ENCODE assay signal across 4 worm cellular contexts in genomic region chrIII:6415306-6415973, ce11.
TF ChIP-seq lines count a peak whose summit lies in the region.

TSS of gene nas-4 (minus strand) at chrIII:6415656.

TF ChIP-seq in whole organism, L1 larva, 84 proteins besides CTCF, POLR2A, EP300 and RAD21 (continued from another document and continues in another):
- TF ChIP-seq skn-1 (tag; optimal IDR thresholded peaks at IDR 0.05; lab: Kevin White, UChicago) (no peak), grh-1 (GFP tag; IDR thresholded peaks at IDR 0.05; lab: Robert Waterston, UW) (peak; percentile 32; the same call in 1 of the 2 replicates), dsc-1 (tag; optimal IDR thresholded peaks at IDR 0.05; lab: Kevin White, UChicago) (peak; percentile 7), lsy-2 (tag; optimal IDR thresholded peaks at IDR 0.05; lab: Kevin White, UChicago) (no peak), nhr-90 (tag; optimal IDR thresholded peaks at IDR 0.05; lab: Kevin White, UChicago; ENCODE audit: poor library complexity) (peak; percentile 40), fkh-8 (tag; optimal IDR thresholded peaks at IDR 0.05; lab: Kevin White, UChicago) (no peak), C04F5.9 (tag; optimal IDR thresholded peaks at IDR 0.05; lab: Kevin White, UChicago) (no peak), snu-23 (GFP tag; optimal IDR thresholded peaks at IDR 0.05; lab: Kevin White, UChicago) (peak; percentile 42), nhr-47 (tag; optimal IDR thresholded peaks at IDR 0.05; lab: Kevin White, UChicago) (peak; percentile 42), alr-1 (tag; optimal IDR thresholded peaks at IDR 0.05; lab: Kevin White, UChicago; ENCODE audit: borderline replicate concordance) (no peak), unc-86 (tag; optimal IDR thresholded peaks at IDR 0.05; lab: Kevin White, UChicago) (no peak), blmp-1 (tag; optimal IDR thresholded peaks at IDR 0.05; lab: Kevin White, UChicago) (no peak), ceh-88 (GFP tag; IDR thresholded peaks at IDR 0.05; lab: Robert Waterston, UW) (no peak), xbp-1 (tag; optimal IDR thresholded peaks at IDR 0.05; lab: Kevin White, UChicago) (no peak), ama-1 (optimal IDR thresholded peaks at IDR 0.05; lab: Kevin White, UChicago) (peak; percentile 38), jun-1 (tag; optimal IDR thresholded peaks at IDR 0.05; lab: Kevin White, UChicago) (no peak), lin-15B (tag; optimal IDR thresholded peaks at IDR 0.05; lab: Kevin White, UChicago) (no peak), zag-1 (tag; optimal IDR thresholded peaks at IDR 0.05; lab: Kevin White, UChicago) (no peak), ztf-4 (tag; optimal IDR thresholded peaks at IDR 0.05; lab: Kevin White, UChicago) (peak; percentile 41), fkh-10 (GFP tag; optimal IDR thresholded peaks at IDR 0.05; lab: Kevin White, UChicago) (no peak), nhr-20 (tag; optimal IDR thresholded peaks at IDR 0.05; lab: Kevin White, UChicago) (peak; percentile 5), nhr-28 (tag; optimal IDR thresholded peaks at IDR 0.05; lab: Kevin White, UChicago) (no peak), isw-1 (GFP tag; IDR thresholded peaks at IDR 0.05; lab: Robert Waterston, UW) (no peak), nhr-237 (tag; optimal IDR thresholded peaks at IDR 0.05; lab: Kevin White, UChicago) (no peak), hlh-4 (tag; optimal IDR thresholded peaks at IDR 0.05; lab: Kevin White, UChicago) (no peak), lin-35 (GFP tag; optimal IDR thresholded peaks at IDR 0.05; lab: Kevin White, UChicago) (no peak), unc-30 (tag; optimal IDR thresholded peaks at IDR 0.05; lab: Kevin White, UChicago) (no peak), ceh-90 (tag; optimal IDR thresholded peaks at IDR 0.05; lab: Kevin White, UChicago) (no peak), ceh-8 (GFP tag; optimal IDR thresholded peaks at IDR 0.05; lab: Kevin White, UChicago) (no peak), swsn-7 (tag; optimal IDR thresholded peaks at IDR 0.05; lab: Kevin White, UChicago) (no peak), irx-1 (tag; optimal IDR thresholded peaks at IDR 0.05; lab: Kevin White, UChicago) (no peak), aly-2 (tag; optimal IDR thresholded peaks at IDR 0.05; lab: Kevin White, UChicago) (peak; percentile 39), lir-3 (tag; optimal IDR thresholded peaks at IDR 0.05; lab: Kevin White, UChicago; ENCODE audit: poor library complexity) (no peak), mab-9 (GFP tag; IDR thresholded peaks at IDR 0.05; lab: Robert Waterston, UW) (no peak)

TF ChIP-seq in whole organism, L2 larva, 48 proteins besides CTCF, POLR2A, EP300 and RAD21 (continued from another document):
- TF ChIP-seq ztf-4 (tag; optimal IDR thresholded peaks at IDR 0.05; lab: Kevin White, UChicago) (peak; percentile 69), ama-1 (optimal IDR thresholded peaks at IDR 0.05; lab: Kevin White, UChicago) (peak; percentile 69), alr-1 (tag; optimal IDR thresholded peaks at IDR 0.05; lab: Kevin White, UChicago) (no peak), nhr-129 (tag; optimal IDR thresholded peaks at IDR 0.05; lab: Kevin White, UChicago) (no peak), crh-2 (tag; optimal IDR thresholded peaks at IDR 0.05; lab: Kevin White, UChicago) (peak; percentile 36), nhr-237 (tag; optimal IDR thresholded peaks at IDR 0.05; lab: Kevin White, UChicago) (no peak), lin-39 (tag; optimal IDR thresholded peaks at IDR 0.05; lab: Kevin White, UChicago) (no peak), egl-27 (tag; optimal IDR thresholded peaks at IDR 0.05; lab: Kevin White, UChicago) (no peak), ZK546.5 (tag; optimal IDR thresholded peaks at IDR 0.05; lab: Kevin White, UChicago) (no peak), sma-3 (GFP tag; optimal IDR thresholded peaks at IDR 0.05; lab: Kevin White, UChicago) (peak; percentile 46), blmp-1 (tag; optimal IDR thresholded peaks at IDR 0.05; lab: Kevin White, UChicago; ENCODE audit: insufficient read depth) (peak; percentile 3), peb-1 (tag; optimal IDR thresholded peaks at IDR 0.05; lab: Kevin White, UChicago) (no peak), nhr-6 (tag; optimal IDR thresholded peaks at IDR 0.05; lab: Kevin White, UChicago) (peak; percentile 14), ztf-11 (tag; optimal IDR thresholded peaks at IDR 0.05; lab: Kevin White, UChicago) (no peak), aly-2 (tag; optimal IDR thresholded peaks at IDR 0.05; lab: Kevin White, UChicago) (no peak), nhr-11 (tag; optimal IDR thresholded peaks at IDR 0.05; lab: Kevin White, UChicago) (no peak), nhr-77 (tag; optimal IDR thresholded peaks at IDR 0.05; lab: Kevin White, UChicago) (no peak), F13H6.1 (tag; optimal IDR thresholded peaks at IDR 0.05; lab: Kevin White, UChicago) (no peak), nhr-10 (tag; optimal IDR thresholded peaks at IDR 0.05; lab: Kevin White, UChicago) (no peak), lin-13 (GFP tag; optimal IDR thresholded peaks at IDR 0.05; lab: Kevin White, UChicago) (peak; percentile 42), C34F6.9 (tag; optimal IDR thresholded peaks at IDR 0.05; lab: Kevin White, UChicago) (no peak), lsy-2 (tag; optimal IDR thresholded peaks at IDR 0.05; lab: Kevin White, UChicago) (peak in 1 of 2 experiments; percentile 9), skn-1 (tag; optimal IDR thresholded peaks at IDR 0.05; lab: Kevin White, UChicago) (no peak), zag-1 (tag; optimal IDR thresholded peaks at IDR 0.05; lab: Kevin White, UChicago) (no peak), Y55F3AM.14 (GFP tag; optimal IDR thresholded peaks at IDR 0.05; lab: Kevin White, UChicago) (peak; percentile 35), fos-1 (tag; optimal IDR thresholded peaks at IDR 0.05; lab: Kevin White, UChicago) (no peak), lin-11 (tag; optimal IDR thresholded peaks at IDR 0.05; lab: Kevin White, UChicago) (no peak), sem-4 (tag; optimal IDR thresholded peaks at IDR 0.05; lab: Kevin White, UChicago) (no peak), elt-3 (tag; optimal IDR thresholded peaks at IDR 0.05; lab: Kevin White, UChicago) (no peak)

TF ChIP-seq in whole organism, L4 larva, 104 proteins besides CTCF, POLR2A, EP300 and RAD21 (continued from another document):
- TF ChIP-seq dmd-6 (GFP tag; IDR thresholded peaks at IDR 0.05; lab: Robert Waterston, UW) (peak; percentile 19; the same call in 1 of the 2 replicates), fkh-10 (GFP tag; optimal IDR thresholded peaks at IDR 0.05; lab: Kevin White, UChicago) (no peak), F49E8.2 (tag; optimal IDR thresholded peaks at IDR 0.05; lab: Kevin White, UChicago; ENCODE audit: borderline replicate concordance) (no peak), arid-1 (GFP tag; conservative IDR thresholded peaks at IDR 0.05; lab: Robert Waterston, UW) (0 out of 2 replicates have a peak, but pooled peaks have one; percentile 18), madf-5 (GFP tag; IDR thresholded peaks at IDR 0.05; lab: Robert Waterston, UW) (no peak), nhr-41 (GFP tag; IDR thresholded peaks at IDR 0.05; lab: Robert Waterston, UW) (no peak), F26F4.8 (GFP tag; conservative IDR thresholded peaks at IDR 0.05; lab: Robert Waterston, UW) (no peak), gei-8 (GFP tag; optimal IDR thresholded peaks at IDR 0.05; lab: Kevin White, UChicago) (peak; percentile 0), nhr-25 (tag; optimal IDR thresholded peaks at IDR 0.05; lab: Kevin White, UChicago; ENCODE audit: borderline replicate concordance, insufficient read depth) (no peak), zag-1 (tag; optimal IDR thresholded peaks at IDR 0.05; lab: Kevin White, UChicago) (no peak), nhr-48 (tag; optimal IDR thresholded peaks at IDR 0.05; lab: Kevin White, UChicago) (peak; percentile 41), aha-1 (tag; lab: Kevin White, UChicago) (no peak), mep-1 (tag; optimal IDR thresholded peaks at IDR 0.05; lab: Kevin White, UChicago) (peak; percentile 71), attf-4 (tag; optimal IDR thresholded peaks at IDR 0.05; lab: Kevin White, UChicago) (no peak), F44E2.7 (GFP tag; IDR thresholded peaks at IDR 0.05; lab: Robert Waterston, UW) (no peak), ama-1 (optimal IDR thresholded peaks at IDR 0.05; lab: Kevin White, UChicago) (peak; percentile 77), daf-16 (GFP tag; optimal IDR thresholded peaks at IDR 0.05; lab: Kevin White, UChicago) (no peak), daf-16 (tag; optimal IDR thresholded peaks at IDR 0.05; lab: Kevin White, UChicago) (no peak), spr-1 (tag; optimal IDR thresholded peaks at IDR 0.05; lab: Kevin White, UChicago) (peak; percentile 40), nhr-102 (tag; optimal IDR thresholded peaks at IDR 0.05; lab: Kevin White, UChicago) (peak; percentile 67), ztf-7 (tag; optimal IDR thresholded peaks at IDR 0.05; lab: Kevin White, UChicago) (no peak), hif-1 (tag; optimal IDR thresholded peaks at IDR 0.05; lab: Kevin White, UChicago) (no peak), mxl-3 (GFP tag; optimal IDR thresholded peaks at IDR 0.05; lab: Kevin White, UChicago) (no peak), php-3 (GFP tag; IDR thresholded peaks at IDR 0.05; lab: Robert Waterston, UW) (no peak), hmg-1.1 (GFP tag; IDR thresholded peaks at IDR 0.05; lab: Robert Waterston, UW) (peak; percentile 43; the same call in 1 of the 2 replicates), nhr-10 (tag; optimal IDR thresholded peaks at IDR 0.05; lab: Kevin White, UChicago) (peak; percentile 70), Y105C5A.15 (GFP tag; IDR thresholded peaks at IDR 0.05; lab: Robert Waterston, UW) (no peak), dve-1 (tag; optimal IDR thresholded peaks at IDR 0.05; lab: Kevin White, UChicago; ENCODE audit: insufficient read depth) (peak; percentile 32), nhr-28 (tag; optimal IDR thresholded peaks at IDR 0.05; lab: Kevin White, UChicago) (no peak)
TF ChIP-seq in whole organism, L4 larva: peak in this region for 18.

TF ChIP-seq in whole organism, young adult, 124 proteins besides CTCF, POLR2A, EP300 and RAD21 (continued from another document):
- no peak for TF ChIP-seq nfya-2 (GFP tag; IDR thresholded peaks at IDR 0.05; lab: Robert Waterston, UW)
- 0 out of 2 replicates have a peak, but pooled peaks have one; percentile 5 for TF ChIP-seq nhr-120 (GFP tag; IDR thresholded peaks at IDR 0.05; lab: Robert Waterston, UW)
- TF ChIP-seq Y53G8AR.9 (GFP tag; conservative IDR thresholded peaks at IDR 0.05; lab: Robert Waterston, UW) = peak; percentile 59; the same call in 1 of the 2 replicates
- TF ChIP-seq B0035.1 (tag; optimal IDR thresholded peaks at IDR 0.05; lab: Kevin White, UChicago) = peak; percentile 75
- 0 out of 2 replicates have a peak, but pooled peaks have one; percentile 18 for TF ChIP-seq egl-44 (GFP tag; IDR thresholded peaks at IDR 0.05; lab: Robert Waterston, UW)
- 0 out of 2 replicates have a peak, but pooled peaks have one; percentile 25 for TF ChIP-seq pbrm-1 (GFP tag; IDR thresholded peaks at IDR 0.05; lab: Robert Waterston, UW)
- peak; percentile 35 for TF ChIP-seq nhr-90 (tag; optimal IDR thresholded peaks at IDR 0.05; lab: Kevin White, UChicago)
- TF ChIP-seq F39B2.1 (GFP tag; IDR thresholded peaks at IDR 0.05; lab: Robert Waterston, UW) = no peak
- TF ChIP-seq let-526 (GFP tag; IDR thresholded peaks at IDR 0.05; lab: Robert Waterston, UW) = no peak
- 0 out of 2 replicates have a peak, but pooled peaks have one; percentile 55 for TF ChIP-seq B0336.3 (GFP tag; IDR thresholded peaks at IDR 0.05; lab: Robert Waterston, UW)
- TF ChIP-seq let-607 (tag; optimal IDR thresholded peaks at IDR 0.05; lab: Kevin White, UChicago) = peak in 1 of 2 experiments; percentile 13
- TF ChIP-seq fkh-3 (tag; optimal IDR thresholded peaks at IDR 0.05; lab: Kevin White, UChicago) = peak; percentile 22
- TF ChIP-seq nfyb-1 (GFP tag; IDR thresholded peaks at IDR 0.05; lab: Robert Waterston, UW) = peak; percentile 69
- TF ChIP-seq T26A5.8 (tag; optimal IDR thresholded peaks at IDR 0.05; lab: Kevin White, UChicago) = no peak
